Worm (Caenorhabditis elegans): ENCODE measurements around the gene sdz-33.
A peak's percentile ranks its signal among the peaks of the same experiment; 100 is the strongest.
"Not testable (repeated sequence)": the region's sequence is repeated elsewhere in the genome, so short reads cannot be mapped to it uniquely, and the experiment has no call there.

Gene sdz-33

ce11 chrIII:11883694-11884093, 23.6 kb upstream of the sdz-33 start, which contains the start of gene fbxb-22:
TSS of gene fbxb-22 (minus strand) at chrIII:11883754.
- TF ChIP-seq ceh-28, snpc-4, lsy-12 (tag; optimal IDR thresholded peaks at IDR 0.05): not testable (repeated sequence)

- TF ChIP-seq pqm-1 (tag; optimal IDR thresholded peaks at IDR 0.05): no peak
- TF ChIP-seq hmg-11 (tag; optimal IDR thresholded peaks at IDR 0.05): no peak
- TF ChIP-seq tbx-2 (tag; optimal IDR thresholded peaks at IDR 0.05): no peak
- TF ChIP-seq daf-12 (tag; optimal IDR thresholded peaks at IDR 0.05): no peak
- TF ChIP-seq nhr-77 (tag; optimal IDR thresholded peaks at IDR 0.05): no peak
- TF ChIP-seq nhr-43 (tag; optimal IDR thresholded peaks at IDR 0.05; ENCODE audit: poor library complexity, severe bottlenecking): no peak
- no peak for TF ChIP-seq egl-27 (tag; optimal IDR thresholded peaks at IDR 0.05)
- TF ChIP-seq egl-5 (tag; optimal IDR thresholded peaks at IDR 0.05): no peak
- no peak for TF ChIP-seq mdl-1 (tag; optimal IDR thresholded peaks at IDR 0.05)
- TF ChIP-seq nhr-12 (tag; optimal IDR thresholded peaks at IDR 0.05): no peak
- no peak for TF ChIP-seq zag-1 (tag; optimal IDR thresholded peaks at IDR 0.05)
- TF ChIP-seq aly-2 (tag; optimal IDR thresholded peaks at IDR 0.05): no peak
- TF ChIP-seq mml-1 (tag; optimal IDR thresholded peaks at IDR 0.05): no peak
- no peak for TF ChIP-seq fos-1 (tag; optimal IDR thresholded peaks at IDR 0.05)
- no peak for TF ChIP-seq ztf-11 (tag; optimal IDR thresholded peaks at IDR 0.05)
- TF ChIP-seq pha-4 (tag; optimal IDR thresholded peaks at IDR 0.05): no peak
- no peak for TF ChIP-seq nhr-67 (tag; optimal IDR thresholded peaks at IDR 0.05)
- TF ChIP-seq elt-3 (tag; optimal IDR thresholded peaks at IDR 0.05): no peak
Observed at ce11 chrIII:11891335-11891734, 15.9 kb upstream of the sdz-33 start, which contains the start of gene faah-5. TSS of gene faah-5 (minus strand) at chrIII:11891435.

ce11 chrIII:11892939-11893338, 14.3 kb upstream of the sdz-33 start, which contains the start of gene Y56A3A.41:
TSS of gene Y56A3A.41 (minus strand) at chrIII:11893039.
- TF ChIP-seq ztf-4 (tag; optimal IDR thresholded peaks at IDR 0.05) (no peak), ceh-9 (tag; optimal IDR thresholded peaks at IDR 0.05) (no peak), tbx-2 (tag; optimal IDR thresholded peaks at IDR 0.05) (no peak), fkh-2 (tag; optimal IDR thresholded peaks at IDR 0.05) (no peak), snpc-4 (tag; optimal IDR thresholded peaks at IDR 0.05) (no peak), nhr-25 (tag; optimal IDR thresholded peaks at IDR 0.05) (no peak)

ce11 chrIII:11895504-11895903, 11.8 kb upstream of the sdz-33 start:
- no peak for TF ChIP-seq nhr-67 (tag; optimal IDR thresholded peaks at IDR 0.05)
- TF ChIP-seq nfya-1 (tag; optimal IDR thresholded peaks at IDR 0.05; ENCODE audit: insufficient read depth): peak; percentile 70
- no peak for TF ChIP-seq tbx-2 (tag; optimal IDR thresholded peaks at IDR 0.05)
- no peak for TF ChIP-seq lsy-12 (tag; optimal IDR thresholded peaks at IDR 0.05)
- no peak for TF ChIP-seq nhr-43 (tag; optimal IDR thresholded peaks at IDR 0.05; ENCODE audit: poor library complexity, severe bottlenecking)
- TF ChIP-seq elt-1 (tag; optimal IDR thresholded peaks at IDR 0.05): no peak
- TF ChIP-seq nhr-77 (tag; optimal IDR thresholded peaks at IDR 0.05): no peak

- peak; percentile 57 for TF ChIP-seq nfya-1 (tag; optimal IDR thresholded peaks at IDR 0.05; ENCODE audit: insufficient read depth)
- TF ChIP-seq lin-39 (tag; optimal IDR thresholded peaks at IDR 0.05): no peak
- no peak for TF ChIP-seq eor-1 (tag; optimal IDR thresholded peaks at IDR 0.05)
Observed at ce11 chrIII:11896652-11897051, 10.6 kb upstream of the sdz-33 start.

- no peak for TF ChIP-seq skn-1 (tag; optimal IDR thresholded peaks at IDR 0.05)
- TF ChIP-seq hmg-11 (tag; optimal IDR thresholded peaks at IDR 0.05): no peak
- no peak for TF ChIP-seq nhr-67 (tag; optimal IDR thresholded peaks at IDR 0.05)
- TF ChIP-seq nfya-1 (tag; optimal IDR thresholded peaks at IDR 0.05; ENCODE audit: insufficient read depth): no peak
- TF ChIP-seq zag-1 (tag; optimal IDR thresholded peaks at IDR 0.05): no peak
- no peak for TF ChIP-seq nhr-28 (tag; optimal IDR thresholded peaks at IDR 0.05)
- TF ChIP-seq ztf-4 (tag; optimal IDR thresholded peaks at IDR 0.05): no peak
- no peak for TF ChIP-seq lsy-12 (tag; optimal IDR thresholded peaks at IDR 0.05)
Observed at ce11 chrIII:11898169-11898568, 9.1 kb upstream of the sdz-33 start, which contains the start of gene tsen-2. TSS of gene tsen-2 (minus strand) at chrIII:11898269.
